Worm (Caenorhabditis elegans): ENCODE results near the gene F31E3.12.

- TF ChIP-seq ceh-43 (GFP tag; optimal IDR thresholded peaks at IDR 0.05) (no peak), snpc-4 (tag; optimal IDR thresholded peaks at IDR 0.05) (no peak), pha-4 (tag; optimal IDR thresholded peaks at IDR 0.05) (no peak), ztf-11 (tag; optimal IDR thresholded peaks at IDR 0.05) (no peak), cnd-1 (tag; optimal IDR thresholded peaks at IDR 0.05) (no peak), unc-39 (tag; optimal IDR thresholded peaks at IDR 0.05) (no peak), mep-1 (tag; optimal IDR thresholded peaks at IDR 0.05) (no peak), nhr-28 (tag; optimal IDR thresholded peaks at IDR 0.05) (no peak), nhr-237 (tag; optimal IDR thresholded peaks at IDR 0.05) (peak; percentile 28), elt-1 (tag; optimal IDR thresholded peaks at IDR 0.05; ENCODE audit: borderline replicate concordance, insufficient read depth) (no peak), unc-62 (GFP tag; optimal IDR thresholded peaks at IDR 0.05) (no peak), mab-5 (tag; optimal IDR thresholded peaks at IDR 0.05) (no peak), ces-1 (GFP tag; optimal IDR thresholded peaks at IDR 0.05) (no peak)
These were observed 39.5 kb upstream of the F31E3.12 start, which contains the start of gene inf-1 for ce11 chrIII:6929558-6930167.
